Worm (Caenorhabditis elegans) whole organism, late embryonic: Measurements from ENCODE around the gene srh-215.

Source experiments
- F13H6.1 ChIP-seq: sonication (generic microtip); optimal IDR thresholded peaks from 2 replicates; lab custom pipeline; 2016; ENCODE audit warnings: missing genetic modification characterization, missing compliant biosample characterization
- K09A11.1 ChIP-seq: sonication (generic microtip); optimal IDR thresholded peaks from 2 replicates; lab custom pipeline; 2017; ENCODE audit warnings: antibody characterized with exemption, mild to moderate bottlenecking, missing genetic modification characterization, missing compliant biosample characterization; ENCODE audit not compliant: insufficient read depth
- ahr-1 ChIP-seq: sonication (generic microtip); optimal IDR thresholded peaks from 2 replicates; lab custom pipeline; 2016; ENCODE audit warnings: missing genetic modification characterization, missing compliant biosample characterization
- ceh-14 ChIP-seq: sonication (generic microtip); optimal IDR thresholded peaks from 2 replicates; lab custom pipeline; 2016; ENCODE audit warnings: missing genotype, missing genetic modification characterization, missing compliant biosample characterization
- ceh-19 ChIP-seq: fragments of 200-800 bp; sonication (Bioruptor generic); optimal IDR thresholded peaks from 2 replicates; lab custom pipeline; 2018; ENCODE audit warnings: mild to moderate bottlenecking, missing genetic modification characterization, missing compliant biosample characterization
- ceh-2 ChIP-seq: sonication (generic microtip); optimal IDR thresholded peaks from 2 replicates; lab custom pipeline; 2016; ENCODE audit warnings: missing genotype, missing genetic modification characterization, missing compliant biosample characterization
- ceh-30 ChIP-seq: fragments of 150-350 bp; optimal IDR thresholded peaks from 2 replicates; lab custom pipeline; 2014; ENCODE audit warnings: missing biosample characterization, missing genetic modification characterization
- ceh-34 ChIP-seq: sonication (generic microtip); optimal IDR thresholded peaks from 2 replicates; lab custom pipeline; 2016; ENCODE audit warnings: mild to moderate bottlenecking, missing genetic modification characterization, missing compliant biosample characterization
- ceh-6 ChIP-seq: fragments of 200-800 bp; sonication (Bioruptor generic); optimal IDR thresholded peaks from 2 replicates; lab custom pipeline; 2018; ENCODE audit warnings: mild to moderate bottlenecking, missing genetic modification characterization, missing compliant biosample characterization
- dve-1 ChIP-seq: sonication (generic microtip); optimal IDR thresholded peaks from 2 replicates; lab custom pipeline; 2017; ENCODE audit warnings: antibody characterized with exemption, mild to moderate bottlenecking, missing genetic modification characterization, missing compliant biosample characterization
- elt-2 ChIP-seq: sonication (generic microtip); optimal IDR thresholded peaks from 2 replicates; lab custom pipeline; 2016; ENCODE audit warnings: missing genetic modification reagents, missing genetic modification characterization, missing compliant biosample characterization
- elt-4 ChIP-seq: sonication (generic microtip); optimal IDR thresholded peaks from 2 replicates; lab custom pipeline; 2016; ENCODE audit warnings: missing genetic modification characterization, missing compliant biosample characterization
- fax-1 ChIP-seq: sonication (generic microtip); optimal IDR thresholded peaks from 2 replicates; lab custom pipeline; 2016; ENCODE audit warnings: missing genotype, missing genetic modification characterization, missing compliant biosample characterization
- gmeb-2 ChIP-seq: sonication (generic microtip); optimal IDR thresholded peaks from 2 replicates; lab custom pipeline; 2016; ENCODE audit warnings: missing genetic modification characterization, inconsistent platforms, missing compliant biosample characterization
- hlh-13 ChIP-seq: fragments of 200-800 bp; sonication (Bioruptor generic); optimal IDR thresholded peaks from 2 replicates; lab custom pipeline; 2018; ENCODE audit warnings: mild to moderate bottlenecking, missing genetic modification characterization, missing compliant biosample characterization
- hlh-30 ChIP-seq: sonication (generic microtip); optimal IDR thresholded peaks from 2 replicates; lab custom pipeline; 2017; ENCODE audit warnings: antibody characterized with exemption, missing genetic modification characterization, missing compliant biosample characterization; ENCODE audit not compliant: insufficient read depth
- hlh-6 ChIP-seq: sonication (generic microtip); optimal IDR thresholded peaks from 2 replicates; lab custom pipeline; 2016; ENCODE audit warnings: missing genotype, missing genetic modification characterization, missing compliant biosample characterization
- hlh-8 ChIP-seq: sonication (generic microtip); optimal IDR thresholded peaks from 2 replicates; lab custom pipeline; 2016; ENCODE audit warnings: missing genotype, missing genetic modification characterization, missing compliant biosample characterization
- lim-6 ChIP-seq: sonication (generic microtip); optimal IDR thresholded peaks from 2 replicates; lab custom pipeline; 2016; ENCODE audit warnings: missing genetic modification characterization, missing compliant biosample characterization
- lin-11 ChIP-seq: fragments of 200-800 bp; sonication (Bioruptor generic); optimal IDR thresholded peaks from 2 replicates; lab custom pipeline; 2018; ENCODE audit warnings: mild to moderate bottlenecking, missing genetic modification characterization, missing compliant biosample characterization
- mec-3 ChIP-seq: sonication (generic microtip); optimal IDR thresholded peaks from 2 replicates; lab custom pipeline; 2016; ENCODE audit warnings: borderline replicate concordance, missing genetic modification characterization, missing compliant biosample characterization
- nfya-1 ChIP-seq: sonication (generic microtip); optimal IDR thresholded peaks from 2 replicates; lab custom pipeline; 2017; ENCODE audit warnings: missing genetic modification characterization, mild to moderate bottlenecking, missing compliant biosample characterization, antibody characterized with exemption, moderate library complexity
- nhr-11 ChIP-seq: fragments of 150-350 bp; optimal IDR thresholded peaks from 2 replicates; lab custom pipeline; 2014; ENCODE audit warnings: missing biosample characterization, missing genetic modification characterization
- npax-4 ChIP-seq: sonication (generic microtip); optimal IDR thresholded peaks from 2 replicates; lab custom pipeline; 2016; ENCODE audit warnings: missing genetic modification characterization, missing compliant biosample characterization
- odd-2 ChIP-seq: sonication (generic microtip); optimal IDR thresholded peaks from 2 replicates; lab custom pipeline; 2017; ENCODE audit warnings: antibody characterized with exemption, mild to moderate bottlenecking, missing genetic modification characterization, missing compliant biosample characterization
- pag-3 ChIP-seq: sonication (generic microtip); optimal IDR thresholded peaks from 2 replicates; lab custom pipeline; 2016; ENCODE audit warnings: missing compliant biosample characterization, missing genetic modification characterization, borderline replicate concordance
- pat-9 ChIP-seq: fragments of 200-800 bp; sonication (Bioruptor generic); optimal IDR thresholded peaks from 2 replicates; lab custom pipeline; 2018; ENCODE audit warnings: mild to moderate bottlenecking, missing genetic modification characterization, moderate library complexity, missing compliant biosample characterization
- pax-1 ChIP-seq: fragments of 150-350 bp; optimal IDR thresholded peaks from 2 replicates; lab custom pipeline; 2014; ENCODE audit warnings: missing biosample characterization, missing genetic modification characterization
- pha-4 ChIP-seq: fragments of 150-350 bp; optimal IDR thresholded peaks from 2 replicates; lab custom pipeline; 2018; ENCODE audit warnings: missing biosample characterization, missing genetic modification reagents, missing genetic modification characterization
- pqm-1 ChIP-seq: sonication (generic microtip); optimal IDR thresholded peaks from 2 replicates; lab custom pipeline; 2016; ENCODE audit warnings: missing genetic modification characterization, missing compliant biosample characterization
- ref-2 ChIP-seq: sonication (generic microtip); optimal IDR thresholded peaks from 2 replicates; lab custom pipeline; 2016; ENCODE audit warnings: missing genetic modification characterization, missing compliant biosample characterization
- sox-2 ChIP-seq: fragments of 200-800 bp; sonication (Bioruptor generic); IDR thresholded peaks from 2 replicates; pipeline ENCODE4 v1.3.6; 2022; ENCODE audit warnings: missing genetic modification reagents, missing genetic modification characterization, missing compliant biosample characterization
- syd-9 ChIP-seq: sonication (generic microtip); optimal IDR thresholded peaks from 2 replicates; lab custom pipeline; 2016; ENCODE audit warnings: mild to moderate bottlenecking, missing genetic modification characterization, moderate library complexity, missing compliant biosample characterization
- tbx-2 ChIP-seq: sonication (generic microtip); optimal IDR thresholded peaks from 2 replicates; lab custom pipeline; 2016; ENCODE audit warnings: missing genetic modification characterization, missing compliant biosample characterization
- unc-3 ChIP-seq, 2 experiments: fragments of 200-800 bp in 1 of 2; sonication (Bioruptor generic) in 1 of 2; sonication (generic microtip) in 1 of 2; conservative IDR thresholded peaks in 1 of 2; optimal IDR thresholded peaks in 1 of 2; 2 replicates each; pipeline versions ENCODE4 v1.3.6 to Lab custom; 2016 to 2022; ENCODE audit warnings: missing compliant biosample characterization in 2 of 2, missing genetic modification characterization in 2 of 2, missing genetic modification reagents in 1 of 2
- unc-55 ChIP-seq: sonication (generic microtip); optimal IDR thresholded peaks from 2 replicates; lab custom pipeline; 2017; ENCODE audit warnings: missing biosample characterization, missing genetic modification reagents, missing genetic modification characterization
- unc-86 ChIP-seq: sonication (generic microtip); optimal IDR thresholded peaks from 2 replicates; lab custom pipeline; 2016; ENCODE audit warnings: missing genetic modification characterization, missing compliant biosample characterization
- ztf-16 ChIP-seq: sonication (generic microtip); optimal IDR thresholded peaks from 2 replicates; lab custom pipeline; 2017; ENCODE audit warnings: missing genetic modification characterization, missing compliant biosample characterization

srh-215 gene

ce11 chrV:16831310-16831709, 511 bp downstream of the srh-215 start:
- TF ChIP-seq pax-1 (tag; lab: Kevin White, UChicago), result no peak
- no peak for TF ChIP-seq mec-3 (tag; lab: Kevin White, UChicago)
- TF ChIP-seq ceh-14, result no peak
- no peak for TF ChIP-seq ahr-1 (tag; lab: Kevin White, UChicago)
- no peak for TF ChIP-seq lim-6 (tag; lab: Kevin White, UChicago)
- TF ChIP-seq pha-4 (tag; lab: Kevin White, UChicago), result no peak
- no peak for TF ChIP-seq syd-9 (tag; lab: Kevin White, UChicago)
- no peak for TF ChIP-seq lin-11 (tag; lab: Kevin White, UChicago)
- no peak for TF ChIP-seq tbx-2 (tag; lab: Kevin White, UChicago)
- TF ChIP-seq elt-4, result no peak
- no peak for TF ChIP-seq pat-9 (tag; lab: Kevin White, UChicago)
- TF ChIP-seq npax-4 (tag; lab: Kevin White, UChicago), result no peak
- TF ChIP-seq K09A11.1 (tag; lab: Kevin White, UChicago), result no peak
- no peak for TF ChIP-seq hlh-6 (tag; lab: Kevin White, UChicago)
- no peak for TF ChIP-seq ceh-34
- TF ChIP-seq nfya-1 (tag; lab: Kevin White, UChicago), result no peak

ce11 chrV:16829396-16829795, 2.4 kb downstream of the srh-215 start, which contains the start of gene srh-214:
Gene srh-214, minus strand, starts transcription at chrV:16829755.
- TF ChIP-seq gmeb-2 (tag; lab: Kevin White, UChicago) (no peak), fax-1 (tag; lab: Kevin White, UChicago) (no peak), tbx-2 (tag; lab: Kevin White, UChicago) (no peak), ceh-19 (GFP tag; lab: Kevin White, UChicago) (no peak), elt-2 (tag; lab: Kevin White, UChicago) (no peak), hlh-13 (GFP tag; lab: Kevin White, UChicago) (no peak), pqm-1 (tag; lab: Kevin White, UChicago) (no peak), ceh-6 (GFP tag; lab: Kevin White, UChicago) (no peak), pha-4 (tag; lab: Kevin White, UChicago) (no peak)

ce11 chrV:16827485-16827884, 4.3 kb downstream of the srh-215 start, which contains the start of gene srh-216:
Gene srh-216, minus strand, starts transcription at chrV:16827585.
- TF ChIP-seq dve-1 (tag; lab: Kevin White, UChicago) (no peak), ceh-14 (no peak)
- TF ChIP-seq, all 69 proteins: peak for 0

ce11 chrV:16821270-16821737, 10.5 kb downstream of the srh-215 start, which contains the start of gene T20B3.14:
Gene T20B3.14, minus strand, starts transcription at chrV:16821320.
- TF ChIP-seq elt-2 (tag; lab: Kevin White, UChicago), result no peak
- no peak for TF ChIP-seq tbx-2 (tag; lab: Kevin White, UChicago)

- TF ChIP-seq ceh-2 (tag; lab: Kevin White, UChicago), result no peak
- no peak for TF ChIP-seq ceh-14
- no peak for TF ChIP-seq ztf-16 (tag; lab: Kevin White, UChicago)
- no peak for TF ChIP-seq pqm-1 (tag; lab: Kevin White, UChicago)
- no peak for TF ChIP-seq npax-4 (tag; lab: Kevin White, UChicago)
- TF ChIP-seq pag-3 (tag; lab: Kevin White, UChicago), result no peak
- no peak for TF ChIP-seq nhr-11 (tag; lab: Kevin White, UChicago)
- TF ChIP-seq syd-9 (tag; lab: Kevin White, UChicago), result no peak
- TF ChIP-seq pha-4 (tag; lab: Kevin White, UChicago), result no peak
- peak; percentile 88 for TF ChIP-seq elt-2 (tag; lab: Kevin White, UChicago)
- TF ChIP-seq hlh-30, result peak; percentile 6
- no peak for TF ChIP-seq sox-2 (GFP tag; lab: Robert Waterston, UW)
These were observed 15.1 kb downstream of the srh-215 start for ce11 chrV:16816707-16817106.

ce11 chrV:16815261-16815660, 16.6 kb downstream of the srh-215 start, which contains the start of gene T20B3.1:
Gene T20B3.1, plus strand, starts transcription at chrV:16815561.
- TF ChIP-seq F13H6.1 (no peak), unc-3 (GFP tag; conservative IDR thresholded peaks at IDR 0.05; lab: Robert Waterston, UW) (no peak), unc-3 (tag; optimal IDR thresholded peaks at IDR 0.05; lab: Kevin White, UChicago) (no peak), lim-6 (tag; lab: Kevin White, UChicago) (no peak), odd-2 (tag; lab: Kevin White, UChicago) (no peak), ceh-14 (no peak), ceh-30 (tag; lab: Kevin White, UChicago) (no peak), elt-4 (no peak), elt-2 (tag; lab: Kevin White, UChicago) (no peak), hlh-8 (no peak), ceh-34 (no peak), unc-55 (no peak), ref-2 (no peak), tbx-2 (tag; lab: Kevin White, UChicago) (no peak), npax-4 (tag; lab: Kevin White, UChicago) (no peak), unc-86 (no peak), mec-3 (tag; lab: Kevin White, UChicago) (no peak)
